Fruit fly (Drosophila melanogaster): ENCODE results near the gene Mkrn1.

The Mkrn1 gene

dm6 chr3L:21515823-21516715 is 17.4 kb downstream of the Mkrn1 start, which contains the start of the genes SAK and Cdk12 (continued):
- peak; percentile 10 for TF ChIP-seq CG1792 (GFP tag; optimal IDR thresholded peaks at IDR 0.05)
- TF ChIP-seq crc (GFP tag; optimal IDR thresholded peaks at IDR 0.05) = no peak
- TF ChIP-seq slp2 (GFP tag; optimal IDR thresholded peaks at IDR 0.05) = peak; percentile 46
- peak; percentile 65; the same call in 2 of the 3 replicates for TF ChIP-seq Optix (GFP tag; IDR thresholded peaks at IDR 0.05)
- TF ChIP-seq CG12391 (tag; optimal IDR thresholded peaks at IDR 0.05) = peak; percentile 91
- peak; percentile 77 for TF ChIP-seq abd-A (tag; optimal IDR thresholded peaks at IDR 0.05)
- no peak for TF ChIP-seq CG14965 (GFP tag; optimal IDR thresholded peaks at IDR 0.05; ENCODE audit: borderline replicate concordance)
- peak; percentile 80 for TF ChIP-seq CG17385 (GFP tag; optimal IDR thresholded peaks at IDR 0.05)
- TF ChIP-seq chif (GFP tag; optimal IDR thresholded peaks at IDR 0.05) = peak in 1 of 2 experiments; percentile 57
- peak; percentile 84 for TF ChIP-seq CG15514 (GFP tag; optimal IDR thresholded peaks at IDR 0.05)
- TF ChIP-seq z (GFP tag; IDR thresholded peaks at IDR 0.05) = no peak
- TF ChIP-seq da (GFP tag; optimal IDR thresholded peaks at IDR 0.05) = no peak
- TF ChIP-seq Max (GFP tag; optimal IDR thresholded peaks at IDR 0.05) = peak; percentile 82
- TF ChIP-seq CG12744 (GFP tag; optimal IDR thresholded peaks at IDR 0.05) = no peak
- peak; percentile 44 for TF ChIP-seq CG17912 (GFP tag; optimal IDR thresholded peaks at IDR 0.05)
- peak; percentile 61; the same call in 1 of the 2 replicates for TF ChIP-seq ro (GFP tag; IDR thresholded peaks at IDR 0.05)
- TF ChIP-seq bab2 (GFP tag; optimal IDR thresholded peaks at IDR 0.05) = peak; percentile 58
- TF ChIP-seq stc (GFP tag; IDR thresholded peaks at IDR 0.05) = peak; percentile 73
- peak; percentile 77 for TF ChIP-seq Blimp-1 (GFP tag; optimal IDR thresholded peaks at IDR 0.05)
- TF ChIP-seq CG32772 (GFP tag; IDR thresholded peaks at IDR 0.05) = peak; percentile 76
- TF ChIP-seq CTCF (GFP tag; optimal IDR thresholded peaks at IDR 0.05) = peak; percentile 39
- TF ChIP-seq lmd (GFP tag; IDR thresholded peaks at IDR 0.05) = peak; percentile 87
- TF ChIP-seq CG30403 (GFP tag; optimal IDR thresholded peaks at IDR 0.05) = peak; percentile 92
- TF ChIP-seq CG8924 (tag; optimal IDR thresholded peaks at IDR 0.05) = peak; percentile 89
- peak; percentile 28 for TF ChIP-seq CHES-1-like (GFP tag; optimal IDR thresholded peaks at IDR 0.05)
- peak; percentile 71 for TF ChIP-seq Hsf (GFP tag; optimal IDR thresholded peaks at IDR 0.05)
- peak; percentile 85 for TF ChIP-seq CG33557 (GFP tag; optimal IDR thresholded peaks at IDR 0.05)
- no peak for TF ChIP-seq corto (GFP tag; optimal IDR thresholded peaks at IDR 0.05)
- peak in 1 of 2 experiments; percentile 71 for TF ChIP-seq insv (GFP tag; optimal IDR thresholded peaks at IDR 0.05)
- TF ChIP-seq Scr (GFP tag; IDR thresholded peaks at IDR 0.05; ENCODE audit: partially characterized antibody) = peak; percentile 60
- TF ChIP-seq en (GFP tag; optimal IDR thresholded peaks at IDR 0.05) = no peak
- peak; percentile 64 for TF ChIP-seq seq (GFP tag; IDR thresholded peaks at IDR 0.05)
- peak; percentile 79 for TF ChIP-seq CG18476 (GFP tag; optimal IDR thresholded peaks at IDR 0.05)
- peak; percentile 79 for TF ChIP-seq Aef1 (GFP tag; IDR thresholded peaks at IDR 0.05)
- TF ChIP-seq HLH4C (GFP tag; IDR thresholded peaks at IDR 0.05; ENCODE audit: partially characterized antibody) = no peak
- no peak for TF ChIP-seq sim (GFP tag; IDR thresholded peaks at IDR 0.05)
- peak; percentile 85 for TF ChIP-seq HHEX (GFP tag; optimal IDR thresholded peaks at IDR 0.05)
- peak; percentile 71 for TF ChIP-seq Antp (GFP tag; optimal IDR thresholded peaks at IDR 0.05)
- 0 out of 3 replicates have a peak, but pooled peaks have one; percentile 30 for TF ChIP-seq gce (GFP tag; IDR thresholded peaks at IDR 0.05)
- peak; percentile 86 for TF ChIP-seq Ssrp (tag; optimal IDR thresholded peaks at IDR 0.05)
- 0 out of 2 replicates have a peak, but pooled peaks have one; percentile 30 for TF ChIP-seq bowl (GFP tag; IDR thresholded peaks at IDR 0.05)
- peak; percentile 76 to 80 for TF ChIP-seq Pdp1 (GFP tag; optimal IDR thresholded peaks at IDR 0.05)
- peak; percentile 64 for TF ChIP-seq Sry-β (GFP tag; optimal IDR thresholded peaks at IDR 0.05)
- TF ChIP-seq CG3995 (GFP tag; optimal IDR thresholded peaks at IDR 0.05) = peak; percentile 45
- peak; percentile 71 for TF ChIP-seq oc (tag; optimal IDR thresholded peaks at IDR 0.05)
- TF ChIP-seq CG2678 (tag; optimal IDR thresholded peaks at IDR 0.05) = peak; percentile 90
- peak; percentile 82 for TF ChIP-seq ttk (GFP tag; IDR thresholded peaks at IDR 0.05)
- TF ChIP-seq CG1603 (tag; optimal IDR thresholded peaks at IDR 0.05) = peak; percentile 33
- no peak for TF ChIP-seq Bteb2 (GFP tag; optimal IDR thresholded peaks at IDR 0.05)

All from whole organism, embryonic.